Worm (Caenorhabditis elegans) whole organism, L1 larva: ENCODE results near the gene mec-2.

ENCODE experiments used
- C34B4.2 ChIP-seq: sonication (generic microtip); optimal IDR thresholded peaks from 2 replicates; lab custom pipeline; 2017; ENCODE audit warnings: mild to moderate bottlenecking, missing genetic modification characterization, missing compliant biosample characterization
- F16B12.6 ChIP-seq: fragments of 150-350 bp; optimal IDR thresholded peaks from 2 replicates; lab custom pipeline; 2014; ENCODE audit warnings: missing biosample characterization, missing genetic modification characterization
- Y116A8C.19 ChIP-seq: sonication (generic microtip); optimal IDR thresholded peaks from 2 replicates; lab custom pipeline; 2016; ENCODE audit warnings: missing compliant biosample characterization, missing genetic modification characterization, borderline replicate concordance
- alr-1 ChIP-seq: fragments of 200-800 bp; sonication (Bioruptor generic); optimal IDR thresholded peaks from 2 replicates; lab custom pipeline; 2018; ENCODE audit warnings: borderline replicate concordance, mild to moderate bottlenecking, missing genetic modification characterization, missing compliant biosample characterization
- aly-2 ChIP-seq: fragments of 150-350 bp; optimal IDR thresholded peaks from 2 replicates; lab custom pipeline; 2014; ENCODE audit warnings: missing biosample characterization, missing genetic modification characterization
- blmp-1 ChIP-seq: fragments of 150-350 bp; optimal IDR thresholded peaks from 2 replicates; lab custom pipeline; 2014; ENCODE audit warnings: missing biosample characterization, missing genetic modification characterization
- ceh-8 ChIP-seq: fragments of 200-800 bp; sonication (Bioruptor generic); optimal IDR thresholded peaks from 2 replicates; lab custom pipeline; 2018; ENCODE audit warnings: mild to moderate bottlenecking, missing genetic modification characterization, moderate library complexity, missing compliant biosample characterization
- ceh-82 ChIP-seq, 3 experiments: fragments of 150-350 bp in 1 of 3; sonication (generic microtip) in 2 of 3; optimal IDR thresholded peaks; 2 replicates each; lab custom pipeline; 2014 to 2017; ENCODE audit warnings: missing biosample characterization in 3 of 3, missing genetic modification characterization in 3 of 3
- dpl-1 ChIP-seq, 3 experiments: fragments of 150-350 bp in 2 of 3; sonication (generic microtip) in 1 of 3; optimal IDR thresholded peaks; 2 replicates each; lab custom pipeline; 2014 to 2017; ENCODE audit warnings: missing biosample characterization in 3 of 3, missing genetic modification characterization in 3 of 3, missing genetic modification reagents in 3 of 3
- efl-1 ChIP-seq, 4 experiments: fragments of 150-350 bp; optimal IDR thresholded peaks in 3 of 4; peaks in 1 of 4; 1 replicate in 1 of 4; 2 replicates in 3 of 4; lab custom pipeline; 2014; ENCODE audit warnings: missing biosample characterization in 2 of 4, missing genetic modification characterization in 2 of 4, missing genetic modification reagents in 2 of 4
- efl-3 ChIP-seq: fragments of 200-800 bp; sonication (Bioruptor generic); optimal IDR thresholded peaks from 2 replicates; lab custom pipeline; 2018; ENCODE audit warnings: mild to moderate bottlenecking, missing genetic modification characterization, missing compliant biosample characterization
- egl-13 ChIP-seq: sonication (generic microtip); optimal IDR thresholded peaks from 2 replicates; lab custom pipeline; 2016; ENCODE audit warnings: missing genotype, missing genetic modification reagents, missing genetic modification characterization, missing compliant biosample characterization
- egl-27 ChIP-seq, 2 experiments: fragments of 150-350 bp in 1 of 2; sonication (generic microtip); optimal IDR thresholded peaks; 3 replicates each; lab custom pipeline; 2017 to 2018; ENCODE audit warnings: missing biosample characterization in 2 of 2, missing genetic modification characterization in 2 of 2, missing genetic modification reagents in 2 of 2
- elt-3 ChIP-seq, 6 experiments: fragments of 150-350 bp in 1 of 6; sonication (generic microtip); optimal IDR thresholded peaks; 2 replicates each; lab custom pipeline; 2017 to 2018; ENCODE audit warnings: missing biosample characterization in 6 of 6, missing genetic modification characterization in 6 of 6, inconsistent platforms in 1 of 6
- ets-5 ChIP-seq: fragments of 200-800 bp; sonication (Bioruptor generic); IDR thresholded peaks from 2 replicates; pipeline ENCODE4 v1.3.6; 2022; ENCODE audit warnings: missing genetic modification characterization, missing compliant biosample characterization
- fkh-10 ChIP-seq: sonication (generic microtip); optimal IDR thresholded peaks from 2 replicates; lab custom pipeline; 2017; ENCODE audit warnings: missing biosample characterization, missing genetic modification reagents, missing genetic modification characterization
- fkh-8 ChIP-seq: sonication (generic microtip); optimal IDR thresholded peaks from 2 replicates; lab custom pipeline; 2016; ENCODE audit warnings: mild to moderate bottlenecking, missing genetic modification characterization, missing compliant biosample characterization
- fos-1 ChIP-seq: fragments of 150-350 bp; optimal IDR thresholded peaks from 2 replicates; lab custom pipeline; 2014; ENCODE audit warnings: missing biosample characterization, missing genetic modification characterization
- hlh-17 ChIP-seq: fragments of 200-800 bp; sonication (Bioruptor generic); optimal IDR thresholded peaks from 2 replicates; lab custom pipeline; 2018; ENCODE audit warnings: missing genetic modification characterization, mild to moderate bottlenecking, missing compliant biosample characterization, moderate library complexity, borderline replicate concordance
- hlh-4 ChIP-seq: sonication (generic microtip); optimal IDR thresholded peaks from 2 replicates; lab custom pipeline; 2016; ENCODE audit warnings: mild to moderate bottlenecking, missing genetic modification characterization, missing compliant biosample characterization
- jun-1 ChIP-seq: fragments of 150-350 bp; optimal IDR thresholded peaks from 2 replicates; lab custom pipeline; 2014; ENCODE audit warnings: missing biosample characterization, missing genetic modification reagents, missing genetic modification characterization
- lin-14 ChIP-seq: fragments of 200-800 bp; sonication (Bioruptor generic); optimal IDR thresholded peaks from 2 replicates; lab custom pipeline; 2018; ENCODE audit warnings: mild to moderate bottlenecking, missing genetic modification characterization, moderate library complexity, missing compliant biosample characterization
- lin-39 ChIP-seq: fragments of 150-350 bp; optimal IDR thresholded peaks from 2 replicates; lab custom pipeline; 2014; ENCODE audit warnings: missing biosample characterization, missing genetic modification reagents, missing genetic modification characterization
- lsy-2 ChIP-seq, 2 experiments: fragments of 150-350 bp; optimal IDR thresholded peaks; 2 replicates each; lab custom pipeline; 2014; ENCODE audit warnings: missing biosample characterization in 2 of 2, missing genetic modification characterization in 2 of 2
- mab-9 ChIP-seq: fragments of 200-800 bp; sonication (Bioruptor generic); IDR thresholded peaks from 2 replicates; pipeline ENCODE4 v1.3.6; 2022; ENCODE audit warnings: missing genetic modification reagents, missing genetic modification characterization, missing compliant biosample characterization
- mdl-1 ChIP-seq, 2 experiments: fragments of 150-350 bp; optimal IDR thresholded peaks; 2 replicates each; lab custom pipeline; 2014 to 2017; ENCODE audit warnings: missing biosample characterization in 2 of 2, missing genetic modification characterization in 2 of 2, inconsistent platforms in 1 of 2
- nhr-11 ChIP-seq: fragments of 150-350 bp; optimal IDR thresholded peaks from 2 replicates; lab custom pipeline; 2014; ENCODE audit warnings: missing biosample characterization, missing genetic modification characterization
- nhr-20 ChIP-seq: sonication (generic microtip); optimal IDR thresholded peaks from 2 replicates; lab custom pipeline; 2016; ENCODE audit warnings: mild to moderate bottlenecking, missing genetic modification characterization, missing compliant biosample characterization
- nhr-28 ChIP-seq: fragments of 150-350 bp; optimal IDR thresholded peaks from 2 replicates; lab custom pipeline; 2014; ENCODE audit warnings: missing biosample characterization, missing genetic modification characterization
- nhr-47 ChIP-seq: sonication (generic microtip); optimal IDR thresholded peaks from 2 replicates; lab custom pipeline; 2016; ENCODE audit warnings: mild to moderate bottlenecking, missing genetic modification characterization, moderate library complexity, missing compliant biosample characterization
- nhr-71 ChIP-seq: sonication (generic microtip); optimal IDR thresholded peaks from 2 replicates; lab custom pipeline; 2016; ENCODE audit warnings: mild to moderate bottlenecking, missing genetic modification characterization, moderate library complexity, missing compliant biosample characterization
- nhr-76 ChIP-seq: sonication (generic microtip); optimal IDR thresholded peaks from 2 replicates; lab custom pipeline; 2017; ENCODE audit warnings: missing biosample characterization, missing genetic modification characterization
- nhr-85 ChIP-seq: sonication (generic microtip); peaks from one replicate; lab custom pipeline; 2016; ENCODE audit warnings: missing genetic modification characterization, inconsistent platforms, missing compliant biosample characterization
- pag-3 ChIP-seq: sonication (generic microtip); optimal IDR thresholded peaks from 2 replicates; lab custom pipeline; 2017; ENCODE audit warnings: missing genetic modification characterization, mild to moderate bottlenecking, missing compliant biosample characterization, antibody characterized with exemption, borderline replicate concordance; ENCODE audit not compliant: insufficient read depth
- pax-3 ChIP-seq: fragments of 200-800 bp; sonication (Bioruptor generic); optimal IDR thresholded peaks from 2 replicates; lab custom pipeline; 2018; ENCODE audit warnings: mild to moderate bottlenecking, missing genetic modification characterization, moderate library complexity, missing compliant biosample characterization
- pqm-1 ChIP-seq: sonication (generic microtip); optimal IDR thresholded peaks from 3 replicates; lab custom pipeline; 2017; ENCODE audit warnings: missing biosample characterization, missing genetic modification characterization
- rnt-1 ChIP-seq: sonication (generic microtip); optimal IDR thresholded peaks from 2 replicates; lab custom pipeline; 2016; ENCODE audit warnings: mild to moderate bottlenecking, missing genetic modification characterization, moderate library complexity, missing compliant biosample characterization
- skn-1 ChIP-seq: fragments of 150-350 bp; optimal IDR thresholded peaks from 2 replicates; lab custom pipeline; 2014; ENCODE audit warnings: missing biosample characterization, missing genetic modification characterization
- snpc-4 ChIP-seq: fragments of 150-350 bp; optimal IDR thresholded peaks from 2 replicates; lab custom pipeline; 2014; ENCODE audit warnings: missing biosample characterization, missing genetic modification characterization
- snu-23 ChIP-seq: sonication (generic microtip); optimal IDR thresholded peaks from 2 replicates; lab custom pipeline; 2016; ENCODE audit warnings: missing genetic modification characterization, missing compliant biosample characterization
- sox-4 ChIP-seq: sonication (generic microtip); optimal IDR thresholded peaks from 2 replicates; lab custom pipeline; 2016; ENCODE audit warnings: missing genetic modification characterization, missing compliant biosample characterization
- sptf-1 ChIP-seq: fragments of 150-350 bp; optimal IDR thresholded peaks from 2 replicates; lab custom pipeline; 2014; ENCODE audit warnings: missing biosample characterization, missing genetic modification characterization
- unc-130 ChIP-seq: fragments of 150-350 bp; optimal IDR thresholded peaks from 2 replicates; lab custom pipeline; 2017; ENCODE audit warnings: missing biosample characterization, missing genetic modification characterization, inconsistent platforms
- unc-30 ChIP-seq: sonication (generic microtip); optimal IDR thresholded peaks from 2 replicates; lab custom pipeline; 2017; ENCODE audit warnings: missing biosample characterization, missing genetic modification characterization
- unc-86 ChIP-seq: sonication (generic microtip); optimal IDR thresholded peaks from 2 replicates; lab custom pipeline; 2016; ENCODE audit warnings: missing genetic modification characterization, missing compliant biosample characterization
- vab-15 ChIP-seq: sonication (generic microtip); optimal IDR thresholded peaks from 2 replicates; lab custom pipeline; 2017; ENCODE audit warnings: missing genotype, mild to moderate bottlenecking, missing genetic modification characterization, missing compliant biosample characterization
- xbp-1 ChIP-seq: sonication (generic microtip); optimal IDR thresholded peaks from 2 replicates; lab custom pipeline; 2016; ENCODE audit warnings: missing genetic modification characterization, missing compliant biosample characterization
- zip-4 ChIP-seq: fragments of 200-800 bp; sonication (Bioruptor generic); optimal IDR thresholded peaks from 2 replicates; lab custom pipeline; 2018; ENCODE audit warnings: mild to moderate bottlenecking, missing genetic modification characterization, moderate library complexity, missing compliant biosample characterization
- ztf-4 ChIP-seq: fragments of 150-350 bp; optimal IDR thresholded peaks from 2 replicates; lab custom pipeline; 2014; ENCODE audit warnings: missing biosample characterization, missing genetic modification characterization

mec-2 gene

DNA sequence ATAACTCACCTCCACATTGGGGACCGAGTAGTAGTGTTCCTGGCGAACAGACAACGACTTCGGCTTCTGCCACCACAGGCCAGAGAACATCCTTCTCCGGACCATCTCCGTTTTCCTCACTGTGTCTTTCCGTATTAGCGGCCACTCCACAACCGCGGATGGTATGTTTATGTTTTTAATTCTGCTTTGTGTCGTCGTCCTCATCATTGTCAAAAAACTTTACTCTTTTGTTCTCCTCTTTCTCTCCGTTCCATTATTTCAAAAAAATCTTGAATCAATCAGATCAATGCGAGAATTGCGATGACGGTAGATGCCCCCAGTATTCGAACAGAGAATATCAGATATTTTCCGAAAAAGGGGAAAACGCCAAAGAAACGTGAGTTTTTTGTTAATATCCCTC is at the start of gene mec-2:
Gene mec-2 (plus strand): TSS at position 301 of the 400 bp plus-strand sequence.
- no peak for TF ChIP-seq unc-30 (tag; lab: Kevin White, UChicago)
- no peak for TF ChIP-seq mdl-1 (tag; optimal IDR thresholded peaks at IDR 0.05; lab: Kevin White, UChicago)
- TF ChIP-seq pax-3 = no peak
- no peak for TF ChIP-seq snpc-4 (tag; lab: Kevin White, UChicago)
- no peak for TF ChIP-seq lsy-2 (tag; optimal IDR thresholded peaks at IDR 0.05; lab: Kevin White, UChicago)
- no peak for TF ChIP-seq nhr-11 (tag; lab: Kevin White, UChicago)
- no peak for TF ChIP-seq nhr-76 (tag; lab: Kevin White, UChicago)
- no peak for TF ChIP-seq egl-27 (tag; optimal IDR thresholded peaks at IDR 0.05; lab: Kevin White, UChicago)
- TF ChIP-seq, all 84 proteins: peak for 0

DNA sequence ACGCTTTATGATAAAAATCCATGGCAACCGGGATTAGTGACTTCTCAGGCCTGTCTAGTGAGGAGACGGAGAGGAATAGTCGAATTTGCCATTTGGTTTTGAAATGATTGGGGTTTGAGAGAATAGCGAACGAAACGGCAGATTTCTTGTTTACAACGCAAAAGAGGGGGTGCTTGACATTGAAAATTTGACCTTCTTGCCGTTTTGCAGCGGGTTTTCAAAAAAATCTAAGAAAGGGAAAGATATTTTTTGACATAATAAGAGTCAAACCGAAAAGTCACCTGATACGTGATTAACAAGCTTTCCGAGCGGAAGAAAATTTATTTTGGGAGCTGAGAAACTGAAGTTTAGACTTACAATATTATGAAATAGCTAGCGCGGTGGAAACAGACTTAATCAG is 49.7 kb upstream of the mec-2 start:
- TF ChIP-seq unc-130 (tag; lab: Kevin White, UChicago) = no peak
- peak; percentile 24 for TF ChIP-seq zip-4 (GFP tag; lab: Kevin White, UChicago)
- no peak for TF ChIP-seq sox-4 (tag; lab: Kevin White, UChicago)
- TF ChIP-seq efl-1 (optimal IDR thresholded peaks at IDR 0.05; lab: Kevin White, UChicago) = no peak
- peak in 1 of 2 experiments; percentile 2 for TF ChIP-seq efl-1 (GFP tag; optimal IDR thresholded peaks at IDR 0.05 in 1 of 2; lab: Kevin White, UChicago)
- no peak for TF ChIP-seq F16B12.6 (tag; lab: Kevin White, UChicago)
- peak; percentile 81 for TF ChIP-seq nhr-85 (tag; lab: Kevin White, UChicago)
- TF ChIP-seq fkh-10 (GFP tag; lab: Kevin White, UChicago) = no peak
- no peak for TF ChIP-seq ztf-4
- TF ChIP-seq hlh-4 (tag; lab: Kevin White, UChicago) = no peak
- TF ChIP-seq skn-1 = no peak
- TF ChIP-seq elt-3 (tag; optimal IDR thresholded peaks at IDR 0.05; lab: Kevin White, UChicago) = no peak
- TF ChIP-seq aly-2 (tag; lab: Kevin White, UChicago) = no peak
- no peak for TF ChIP-seq unc-86 (tag; lab: Kevin White, UChicago)
- no peak for TF ChIP-seq efl-3 (GFP tag; lab: Kevin White, UChicago)
- TF ChIP-seq Y116A8C.19 (tag; lab: Kevin White, UChicago) = no peak
- peak; percentile 4 for TF ChIP-seq snu-23 (GFP tag; lab: Kevin White, UChicago)
- no peak for TF ChIP-seq ceh-8 (GFP tag; lab: Kevin White, UChicago)
- no peak for TF ChIP-seq rnt-1 (tag; lab: Kevin White, UChicago)
- peak; percentile 20 for TF ChIP-seq blmp-1 (tag; lab: Kevin White, UChicago)
- no peak for TF ChIP-seq nhr-28 (tag; lab: Kevin White, UChicago)
- no peak for TF ChIP-seq pax-3
- no peak for TF ChIP-seq vab-15 (tag; lab: Kevin White, UChicago)
- no peak for TF ChIP-seq pag-3 (tag; lab: Kevin White, UChicago)
- TF ChIP-seq ets-5 = no peak
- TF ChIP-seq snpc-4 (tag; lab: Kevin White, UChicago) = no peak
- peak in 1 of 3 experiments; percentile 1 for TF ChIP-seq dpl-1 (GFP tag; optimal IDR thresholded peaks at IDR 0.05; lab: Kevin White, UChicago)
- TF ChIP-seq xbp-1 (tag; lab: Kevin White, UChicago) = no peak
- TF ChIP-seq mab-9 (GFP tag; lab: Robert Waterston, UW) = no peak
- no peak for TF ChIP-seq fos-1 (tag; lab: Kevin White, UChicago)
- peak; percentile 6 for TF ChIP-seq nhr-20 (tag; lab: Kevin White, UChicago)
- TF ChIP-seq lin-39 (tag; lab: Kevin White, UChicago) = no peak
- TF ChIP-seq nhr-47 = no peak
- no peak for TF ChIP-seq lsy-2 (tag; optimal IDR thresholded peaks at IDR 0.05; lab: Kevin White, UChicago)
- TF ChIP-seq hlh-17 (GFP tag; lab: Kevin White, UChicago) = no peak
- peak; percentile 17 for TF ChIP-seq nhr-71 (tag; lab: Kevin White, UChicago)
- TF ChIP-seq alr-1 (tag; lab: Kevin White, UChicago) = no peak
- no peak for TF ChIP-seq sptf-1 (tag; lab: Kevin White, UChicago)
- TF ChIP-seq C34B4.2 (tag; lab: Kevin White, UChicago) = no peak
- no peak for TF ChIP-seq nhr-76 (tag; lab: Kevin White, UChicago)
- TF ChIP-seq pqm-1 (tag; lab: Kevin White, UChicago) = no peak
- TF ChIP-seq lin-14 (GFP tag; lab: Kevin White, UChicago) = peak; percentile 55
- TF ChIP-seq fkh-8 (tag; lab: Kevin White, UChicago) = peak; percentile 28
- no peak for TF ChIP-seq egl-13 (tag; lab: Kevin White, UChicago)
- no peak for TF ChIP-seq ceh-82 (tag; optimal IDR thresholded peaks at IDR 0.05; lab: Kevin White, UChicago)
- TF ChIP-seq jun-1 (tag; lab: Kevin White, UChicago) = peak; percentile 9
- TF ChIP-seq nhr-11 (tag; lab: Kevin White, UChicago) = no peak
